Fruit fly (Drosophila melanogaster): Measurements from ENCODE around the gene Top2.

The Top2 gene

DNA sequence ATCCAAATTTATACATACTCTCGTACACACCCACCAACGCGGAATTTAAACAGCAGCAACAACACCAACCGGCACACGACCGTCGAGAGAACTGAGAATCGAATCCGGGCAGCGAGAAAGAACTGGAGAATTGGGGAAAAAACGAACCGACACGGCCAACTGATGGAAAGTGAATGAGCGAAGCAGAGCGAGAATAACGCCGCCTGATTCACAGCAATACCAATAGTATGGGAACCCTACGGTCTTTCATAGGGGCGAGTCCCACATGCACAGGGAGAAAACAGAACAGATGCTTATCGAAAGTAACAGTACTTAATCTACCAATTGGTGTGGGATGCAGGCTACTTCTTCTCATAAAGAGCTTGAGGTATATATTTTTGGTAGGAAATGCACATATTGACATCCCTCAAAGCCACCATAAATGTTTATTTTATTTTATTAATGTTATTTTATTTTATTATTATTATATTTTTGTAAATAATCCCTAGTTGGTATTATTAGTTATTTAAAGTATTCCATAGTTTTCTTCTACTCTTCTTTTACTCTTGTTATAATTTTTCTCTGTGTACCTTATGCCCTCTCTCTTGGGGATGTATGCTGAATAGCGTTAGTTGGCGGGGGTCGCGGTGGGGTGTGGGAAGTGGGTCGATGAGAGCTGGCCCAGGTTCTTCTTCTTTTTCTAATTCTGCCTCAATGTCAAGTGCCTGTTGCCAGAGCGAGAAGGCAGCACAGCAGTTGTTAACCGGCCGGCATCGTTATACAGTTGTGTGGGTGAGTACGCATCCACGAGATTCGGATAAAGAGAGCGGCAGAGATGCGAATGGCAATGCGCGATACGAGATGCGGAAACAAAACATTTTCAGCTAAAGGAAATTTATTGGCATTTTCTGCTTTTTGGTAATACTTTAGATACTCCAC, 54.7 kb downstream of the Top2 start, which contains the start of gene CG17544 (continued):
- TF ChIP-seq tll (GFP tag; optimal IDR thresholded peaks at IDR 0.05): no peak
- TF ChIP-seq CG17802 (tag; optimal IDR thresholded peaks at IDR 0.05): peak; percentile 4
- TF ChIP-seq CG12391 (tag; optimal IDR thresholded peaks at IDR 0.05): peak; percentile 80
- peak; percentile 52 for TF ChIP-seq CG12104 (GFP tag; optimal IDR thresholded peaks at IDR 0.05)
- TF ChIP-seq grau (tag; optimal IDR thresholded peaks at IDR 0.05): peak; percentile 87
- no peak for TF ChIP-seq eyg (GFP tag; optimal IDR thresholded peaks at IDR 0.05)
- peak; percentile 70 for TF ChIP-seq CG10654 (GFP tag; optimal IDR thresholded peaks at IDR 0.05)
- no peak for TF ChIP-seq CG33213 (GFP tag; optimal IDR thresholded peaks at IDR 0.05)
- TF ChIP-seq CoRest (tag; optimal IDR thresholded peaks at IDR 0.05): peak; percentile 90
- peak; percentile 19 for TF ChIP-seq schlank (tag; optimal IDR thresholded peaks at IDR 0.05)
- peak; percentile 55 for TF ChIP-seq ci (GFP tag; IDR thresholded peaks at IDR 0.05)
- TF ChIP-seq yki (optimal IDR thresholded peaks at IDR 0.05): no peak
- no peak for TF ChIP-seq Atf3 (GFP tag; optimal IDR thresholded peaks at IDR 0.05)
- peak; percentile 68 for TF ChIP-seq CG8388 (GFP tag; optimal IDR thresholded peaks at IDR 0.05)
- TF ChIP-seq jigr1 (GFP tag; IDR thresholded peaks at IDR 0.05): peak; percentile 11; the same call in 1 of the 3 replicates
- TF ChIP-seq CG9727 (GFP tag; optimal IDR thresholded peaks at IDR 0.05): peak; percentile 86
- peak; percentile 41 for TF ChIP-seq CG14441 (GFP tag; IDR thresholded peaks at IDR 0.05)
- no peak for TF ChIP-seq btn (GFP tag; optimal IDR thresholded peaks at IDR 0.05)
- peak; percentile 41 for TF ChIP-seq HmgZ (tag; optimal IDR thresholded peaks at IDR 0.05)
- TF ChIP-seq stc (GFP tag; IDR thresholded peaks at IDR 0.05): peak; percentile 7; the same call in 1 of the 2 replicates
- TF ChIP-seq CG6654 (GFP tag; optimal IDR thresholded peaks at IDR 0.05): peak; percentile 66
- peak; percentile 60 for TF ChIP-seq gsb-n (tag; optimal IDR thresholded peaks at IDR 0.05)
- peak; percentile 56; the same call in 1 of the 2 replicates for TF ChIP-seq CG3847 (GFP tag; IDR thresholded peaks at IDR 0.05)
- peak; percentile 76 for TF ChIP-seq CG32532 (GFP tag; IDR thresholded peaks at IDR 0.05)
- TF ChIP-seq Dbx (GFP tag; IDR thresholded peaks at IDR 0.05): peak; percentile 76; the same call in 1 of the 3 replicates
- no peak for TF ChIP-seq hbn (GFP tag; IDR thresholded peaks at IDR 0.05; ENCODE audit: partially characterized antibody)
- no peak for TF ChIP-seq corto (GFP tag; optimal IDR thresholded peaks at IDR 0.05)
- TF ChIP-seq CG15514 (GFP tag; optimal IDR thresholded peaks at IDR 0.05): peak; percentile 40
- TF ChIP-seq gce (GFP tag; IDR thresholded peaks at IDR 0.05): peak; percentile 56; the same call in 1 of the 3 replicates
- peak; percentile 51 for TF ChIP-seq sisA (GFP tag; IDR thresholded peaks at IDR 0.05)
- TF ChIP-seq CG11723 (GFP tag; optimal IDR thresholded peaks at IDR 0.05): no peak
- peak; percentile 30; the same call in 1 of the 2 replicates for TF ChIP-seq CG4360 (GFP tag; IDR thresholded peaks at IDR 0.05)
- peak; percentile 1 for TF ChIP-seq CG10431 (GFP tag; optimal IDR thresholded peaks at IDR 0.05)
- TF ChIP-seq chn (GFP tag; optimal IDR thresholded peaks at IDR 0.05): no peak
- TF ChIP-seq ken (GFP tag; IDR thresholded peaks at IDR 0.05): no peak; the same call in 2 of the 3 replicates
- TF ChIP-seq CG4730 (GFP tag; IDR thresholded peaks at IDR 0.05): no peak; the same call in none of the 2 replicates
- TF ChIP-seq CG12659 (GFP tag; optimal IDR thresholded peaks at IDR 0.05): peak; percentile 82
- TF ChIP-seq br (optimal IDR thresholded peaks at IDR 0.05): no peak
- TF ChIP-seq exex (tag; optimal IDR thresholded peaks at IDR 0.05): peak; percentile 37
- no peak for TF ChIP-seq CG4854 (GFP tag; optimal IDR thresholded peaks at IDR 0.05)
- TF ChIP-seq zfh2 (GFP tag; optimal IDR thresholded peaks at IDR 0.05): peak; percentile 58
- no peak for TF ChIP-seq gt (GFP tag; IDR thresholded peaks at IDR 0.05)
- TF ChIP-seq CG33557 (GFP tag; optimal IDR thresholded peaks at IDR 0.05): peak; percentile 83
- peak; percentile 26 for TF ChIP-seq pho (GFP tag; optimal IDR thresholded peaks at IDR 0.05)
- no peak for TF ChIP-seq disco-r (GFP tag; optimal IDR thresholded peaks at IDR 0.05)
- TF ChIP-seq pzg (GFP tag; optimal IDR thresholded peaks at IDR 0.05): peak; percentile 9
- no peak for TF ChIP-seq repo (GFP tag; optimal IDR thresholded peaks at IDR 0.05)
- TF ChIP-seq mam (GFP tag; optimal IDR thresholded peaks at IDR 0.05): peak; percentile 63
- TF ChIP-seq fru (optimal IDR thresholded peaks at IDR 0.05): no peak
- TF ChIP-seq CG7271 (tag; optimal IDR thresholded peaks at IDR 0.05): no peak

All from whole organism, embryonic.